Worm (Caenorhabditis elegans): ENCODE results near the gene F59A6.12.

The F59A6.12 gene

DNA sequence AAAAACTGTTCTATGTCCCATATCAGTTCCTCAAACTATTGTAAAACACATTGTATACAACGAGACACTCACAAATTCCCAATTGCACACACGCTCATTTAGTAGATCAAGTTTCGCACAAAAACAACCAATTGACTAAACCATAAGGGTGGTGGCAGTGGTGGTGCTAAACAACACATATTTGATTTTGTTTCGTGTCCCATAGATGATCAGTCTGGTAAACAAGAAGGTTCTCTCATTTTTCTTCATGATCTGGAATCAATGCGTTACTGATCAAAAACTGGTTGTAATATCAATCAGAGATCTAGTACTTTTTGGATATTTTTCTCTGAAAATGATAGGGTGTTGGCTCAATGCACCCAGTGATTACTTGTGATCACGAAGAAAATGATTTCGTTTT lies 6.7 kb upstream of the F59A6.12 start:
- TF ChIP-seq skn-1 (tag; optimal IDR thresholded peaks at IDR 0.05): no peak
- no peak for TF ChIP-seq efl-1 (optimal IDR thresholded peaks at IDR 0.05)
- TF ChIP-seq efl-1 (GFP tag; optimal IDR thresholded peaks at IDR 0.05 in 1 of 2): peak in 1 of 2 experiments; percentile 88
- TF ChIP-seq dpl-1 (GFP tag; optimal IDR thresholded peaks at IDR 0.05): no peak
- no peak for TF ChIP-seq elt-3 (tag; optimal IDR thresholded peaks at IDR 0.05)
- TF ChIP-seq ceh-88 (GFP tag; IDR thresholded peaks at IDR 0.05): no peak
- TF ChIP-seq elt-2 (tag; optimal IDR thresholded peaks at IDR 0.05): no peak
- TF ChIP-seq lin-14 (GFP tag; optimal IDR thresholded peaks at IDR 0.05): no peak
- TF ChIP-seq zag-1 (tag; optimal IDR thresholded peaks at IDR 0.05): no peak
- no peak for TF ChIP-seq jun-1 (tag; optimal IDR thresholded peaks at IDR 0.05)

DNA sequence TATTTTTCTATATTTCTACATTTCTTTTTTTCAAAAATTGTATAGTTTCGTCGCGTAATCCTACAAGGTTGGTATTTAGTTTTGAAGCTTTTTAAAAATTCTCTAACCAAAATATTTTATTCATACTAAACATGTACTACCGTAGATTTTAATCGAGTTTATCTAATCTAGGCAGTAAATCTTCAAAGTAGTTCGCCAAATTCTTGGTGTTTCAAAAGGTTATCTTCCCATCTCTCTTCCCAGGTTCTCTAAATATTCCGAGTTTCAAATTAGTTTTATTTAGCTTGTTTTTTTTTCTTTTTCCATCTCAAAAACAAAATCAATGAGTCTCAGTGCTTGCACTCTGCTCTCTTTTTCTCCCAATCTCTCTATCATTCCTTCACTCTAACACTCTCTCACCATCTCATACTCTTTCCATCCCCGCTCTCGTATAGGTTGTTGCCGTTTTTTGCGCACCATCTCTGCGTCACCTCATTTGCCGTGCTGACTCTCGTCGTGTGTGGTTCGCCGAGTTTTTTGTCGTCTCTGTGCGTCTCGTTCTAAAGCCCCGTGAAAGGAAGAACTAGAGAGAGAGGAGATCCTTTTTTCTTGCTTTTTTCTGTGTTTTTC lies 5.2 kb upstream of the F59A6.12 start:
- peak; percentile 38 for TF ChIP-seq xbp-1 (tag; optimal IDR thresholded peaks at IDR 0.05)
- no peak for TF ChIP-seq sptf-1 (tag; optimal IDR thresholded peaks at IDR 0.05)
- TF ChIP-seq blmp-1 (tag; optimal IDR thresholded peaks at IDR 0.05): peak; percentile 20
- no peak for TF ChIP-seq C34B4.2 (tag; optimal IDR thresholded peaks at IDR 0.05)
- TF ChIP-seq isw-1 (GFP tag; IDR thresholded peaks at IDR 0.05): peak; percentile 61
- peak; percentile 16 for TF ChIP-seq ztf-4 (tag; optimal IDR thresholded peaks at IDR 0.05)
- TF ChIP-seq egl-13 (tag; optimal IDR thresholded peaks at IDR 0.05): peak; percentile 48
- peak; percentile 69 for TF ChIP-seq fkh-8 (tag; optimal IDR thresholded peaks at IDR 0.05)
- peak; percentile 48 for TF ChIP-seq snpc-4 (tag; optimal IDR thresholded peaks at IDR 0.05)
- peak; percentile 22 to 48 (median 45) for TF ChIP-seq dpl-1 (GFP tag; optimal IDR thresholded peaks at IDR 0.05)
- no peak for TF ChIP-seq sox-4 (tag; optimal IDR thresholded peaks at IDR 0.05)
- TF ChIP-seq nhr-20 (tag; optimal IDR thresholded peaks at IDR 0.05): peak; percentile 58
- peak; percentile 20 for TF ChIP-seq ceh-8 (GFP tag; optimal IDR thresholded peaks at IDR 0.05)
- peak; percentile 86 for TF ChIP-seq nhr-85 (tag)
- TF ChIP-seq ets-5 (GFP tag; IDR thresholded peaks at IDR 0.05): no peak
- no peak for TF ChIP-seq grh-1 (GFP tag; IDR thresholded peaks at IDR 0.05)
- TF ChIP-seq nhr-84 (tag; optimal IDR thresholded peaks at IDR 0.05): no peak
- TF ChIP-seq C16A3.4 (tag; optimal IDR thresholded peaks at IDR 0.05): peak; percentile 11
- TF ChIP-seq nhr-90 (tag; optimal IDR thresholded peaks at IDR 0.05; ENCODE audit: poor library complexity): peak; percentile 35
- peak; percentile 19 for TF ChIP-seq ama-1 (optimal IDR thresholded peaks at IDR 0.05)
- peak; percentile 51 to 68 (median 61) for TF ChIP-seq ceh-82 (tag; optimal IDR thresholded peaks at IDR 0.05)
- TF ChIP-seq lir-3 (tag; optimal IDR thresholded peaks at IDR 0.05; ENCODE audit: poor library complexity): peak; percentile 26
- TF ChIP-seq lin-35 (GFP tag; optimal IDR thresholded peaks at IDR 0.05): peak; percentile 66 to 70
- peak in 1 of 2 experiments; percentile 12 for TF ChIP-seq ztf-11 (tag; optimal IDR thresholded peaks at IDR 0.05)
- TF ChIP-seq lsy-2 (tag; optimal IDR thresholded peaks at IDR 0.05): peak; percentile 67 to 76
- TF ChIP-seq jun-1 (tag; optimal IDR thresholded peaks at IDR 0.05): peak; percentile 64
- peak; percentile 81 for TF ChIP-seq nhr-71 (tag; optimal IDR thresholded peaks at IDR 0.05)
- TF ChIP-seq mdl-1 (tag; optimal IDR thresholded peaks at IDR 0.05): peak in 1 of 2 experiments; percentile 56
- peak; percentile 69 for TF ChIP-seq swsn-7 (tag; optimal IDR thresholded peaks at IDR 0.05)
- peak; percentile 8 for TF ChIP-seq fkh-10 (GFP tag; optimal IDR thresholded peaks at IDR 0.05)
- peak; percentile 18; the same call in 1 of the 2 replicates for TF ChIP-seq mab-9 (GFP tag; IDR thresholded peaks at IDR 0.05)
- TF ChIP-seq F16B12.6 (tag; optimal IDR thresholded peaks at IDR 0.05): peak; percentile 22
- TF ChIP-seq dsc-1 (tag; optimal IDR thresholded peaks at IDR 0.05): peak; percentile 35
- no peak for TF ChIP-seq hlh-17 (GFP tag; optimal IDR thresholded peaks at IDR 0.05; ENCODE audit: borderline replicate concordance)
- TF ChIP-seq unc-86 (tag; optimal IDR thresholded peaks at IDR 0.05): peak; percentile 75
- TF ChIP-seq mep-1 (tag; optimal IDR thresholded peaks at IDR 0.05): peak; percentile 27
- peak; percentile 40 for TF ChIP-seq nhr-19 (GFP tag; conservative IDR thresholded peaks at IDR 0.05)
- TF ChIP-seq pax-3 (tag; optimal IDR thresholded peaks at IDR 0.05): no peak
- no peak for TF ChIP-seq nhr-28 (tag; optimal IDR thresholded peaks at IDR 0.05)
- TF ChIP-seq efl-1 (optimal IDR thresholded peaks at IDR 0.05): peak; percentile 72 to 79
- TF ChIP-seq efl-1 (GFP tag; optimal IDR thresholded peaks at IDR 0.05 in 1 of 2): peak; percentile 28 to 92
- peak; percentile 15 for TF ChIP-seq lin-13 (GFP tag; optimal IDR thresholded peaks at IDR 0.05)
- TF ChIP-seq unc-62 (GFP tag; optimal IDR thresholded peaks at IDR 0.05): no peak
- peak; percentile 47 for TF ChIP-seq rnt-1 (tag; optimal IDR thresholded peaks at IDR 0.05)
- TF ChIP-seq ceh-88 (GFP tag; IDR thresholded peaks at IDR 0.05): no peak

Data from whole organism, L1 larva.